Fruit fly (Drosophila melanogaster) S2 (cell line): Measurements from ENCODE around the gene CG15822.

Source experiments
- CG8478 ChIP-seq: fragments of >200 bp; optimal IDR thresholded peaks from 2 replicates; lab custom pipeline; 2018
- CTCF ChIP-seq, 2 experiments: fragments of >200 bp; optimal IDR thresholded peaks; 2 replicates each; lab custom pipeline; 2018

DNA sequence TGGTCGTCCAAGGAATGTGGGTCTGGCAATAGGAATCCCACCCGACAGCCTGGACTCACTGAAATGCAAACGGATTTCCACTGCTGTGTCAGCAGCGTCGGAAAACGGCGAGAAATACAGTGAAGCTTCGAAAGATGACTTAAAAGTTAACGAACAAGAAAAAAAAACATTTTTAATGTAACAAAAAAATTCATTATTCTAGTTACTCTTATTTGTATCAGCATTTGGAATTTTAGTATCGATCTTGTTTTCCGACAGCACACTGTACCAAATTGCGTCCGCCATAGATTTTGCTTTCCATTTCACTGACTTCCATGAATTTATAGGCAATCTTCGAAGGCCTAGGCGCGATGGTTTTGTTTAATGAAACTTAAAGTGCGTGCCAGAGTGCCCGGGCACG lies 1.1 kb upstream of the CG15822 start:
- TF ChIP-seq CG8478 (lab: Kevin White, UChicago) (no peak), CTCF (optimal IDR thresholded peaks at IDR 0.05; lab: Kevin White, UChicago) (no peak)
